Fruit fly (Drosophila melanogaster) whole organism, embryonic: ENCODE data around the gene RfC3.

Experiments used
- ATbp ChIP-seq: fragments of 200-800 bp; sonication (Bioruptor generic); optimal IDR thresholded peaks from 2 replicates; lab custom pipeline; 2017; ENCODE audit warnings: missing biosample characterization, mild to moderate bottlenecking, missing genetic modification characterization, missing genetic modification reagents
- CG10147 ChIP-seq: fragments of 200-800 bp; sonication (Bioruptor generic); optimal IDR thresholded peaks from 2 replicates; lab custom pipeline; 2019; ENCODE audit warnings: missing biosample characterization, mild to moderate bottlenecking, missing genetic modification characterization, moderate library complexity
- CG10565 ChIP-seq: fragments of 200-800 bp; sonication (Bioruptor generic); optimal IDR thresholded peaks from 3 replicates; lab custom pipeline; 2016; ENCODE audit warnings: missing biosample characterization, mild to moderate bottlenecking, missing genetic modification characterization
- CG11093 ChIP-seq: fragments of 200-800 bp; sonication (Bioruptor generic); IDR thresholded peaks from 3 replicates; pipeline ENCODE4 v1.3.6; 2022; ENCODE audit warnings: missing biosample characterization, missing genetic modification characterization
- CG11504 ChIP-seq: fragments of 200-800 bp; sonication (Bioruptor generic); optimal IDR thresholded peaks from 3 replicates; lab custom pipeline; 2019; ENCODE audit warnings: missing biosample characterization, mild to moderate bottlenecking, missing genetic modification characterization, moderate library complexity
- CG11695 ChIP-seq: fragments of 200-800 bp; sonication (Bioruptor generic); IDR thresholded peaks from 3 replicates; pipeline ENCODE4 v1.3.6; 2022; ENCODE audit warnings: missing biosample characterization, missing genetic modification characterization
- CG1233 ChIP-seq: fragments of 200-800 bp; sonication (Bioruptor generic); optimal IDR thresholded peaks from 4 replicates; lab custom pipeline; 2018; ENCODE audit warnings: missing biosample characterization, mild to moderate bottlenecking, missing genetic modification characterization
- CG12659 ChIP-seq: fragments of 200-800 bp; sonication (Bioruptor generic); optimal IDR thresholded peaks from 3 replicates; lab custom pipeline; 2017; ENCODE audit warnings: mild to moderate bottlenecking, missing biosample characterization, missing genetic modification reagents, missing genetic modification characterization
- CG14965 ChIP-seq: fragments of 200-800 bp; sonication (Bioruptor generic); optimal IDR thresholded peaks from 2 replicates; lab custom pipeline; 2016; ENCODE audit warnings: missing biosample characterization, missing genetic modification characterization, borderline replicate concordance
- CG16815 ChIP-seq: fragments of 200-800 bp; sonication (Bioruptor generic); optimal IDR thresholded peaks from 3 replicates; lab custom pipeline; 2017; ENCODE audit warnings: missing biosample characterization, mild to moderate bottlenecking, missing genetic modification characterization
- CG16863 ChIP-seq: fragments of 200-800 bp; sonication (Bioruptor generic); optimal IDR thresholded peaks from 3 replicates; lab custom pipeline; 2016; ENCODE audit warnings: missing biosample characterization, missing genetic modification characterization
- CG33557 ChIP-seq: fragments of 200-800 bp; sonication (Bioruptor generic); optimal IDR thresholded peaks from 2 replicates; lab custom pipeline; 2019; ENCODE audit warnings: missing biosample characterization, mild to moderate bottlenecking, missing genetic modification characterization, moderate library complexity
- CG3407 ChIP-seq: fragments of 200-800 bp; sonication (Bioruptor generic); optimal IDR thresholded peaks from 2 replicates; lab custom pipeline; 2018; ENCODE audit warnings: missing biosample characterization, mild to moderate bottlenecking, missing genetic modification characterization
- CG34376 ChIP-seq: fragments of 200-800 bp; sonication (Bioruptor generic); optimal IDR thresholded peaks from 2 replicates; lab custom pipeline; 2018; ENCODE audit warnings: missing biosample characterization, mild to moderate bottlenecking, missing genetic modification characterization
- CG3995 ChIP-seq: fragments of 200-800 bp; sonication (Bioruptor generic); optimal IDR thresholded peaks from 3 replicates; lab custom pipeline; 2016; ENCODE audit warnings: missing biosample characterization, missing genetic modification characterization
- CG43689 ChIP-seq: fragments of 200-800 bp; sonication (Bioruptor generic); IDR thresholded peaks from 2 replicates; pipeline ENCODE4 v1.3.6; 2022; ENCODE audit warnings: missing biosample characterization, missing genetic modification characterization
- CG7372 ChIP-seq: fragments of 200-800 bp; sonication (Bioruptor generic); IDR thresholded peaks from 2 replicates; pipeline ENCODE4 v1.3.6; 2022; ENCODE audit warnings: missing biosample characterization, missing genetic modification characterization
- CG7745 ChIP-seq: fragments of 200-800 bp; sonication (Bioruptor generic); optimal IDR thresholded peaks from 2 replicates; lab custom pipeline; 2018; ENCODE audit warnings: missing biosample characterization, mild to moderate bottlenecking, missing genetic modification characterization, moderate library complexity
- CG8388 ChIP-seq: fragments of 200-800 bp; sonication (Bioruptor generic); optimal IDR thresholded peaks from 2 replicates; lab custom pipeline; 2019; ENCODE audit warnings: missing biosample characterization, mild to moderate bottlenecking, missing genetic modification characterization, moderate library complexity
- CG9727 ChIP-seq: fragments of 200-800 bp; sonication (Bioruptor generic); optimal IDR thresholded peaks from 3 replicates; lab custom pipeline; 2017; ENCODE audit warnings: missing biosample characterization, mild to moderate bottlenecking, missing genetic modification characterization
- CTCF ChIP-seq: fragments of 200-800 bp; sonication (Bioruptor generic); optimal IDR thresholded peaks from 2 replicates; lab custom pipeline; 2017; ENCODE audit warnings: missing biosample characterization, mild to moderate bottlenecking, missing genetic modification characterization, moderate library complexity
- CkIIα-i1 ChIP-seq: fragments of 200-800 bp; sonication (Bioruptor generic); IDR thresholded peaks from 2 replicates; pipeline ENCODE4 v1.3.6; 2022; ENCODE audit warnings: missing biosample characterization, missing genetic modification characterization
- Dip2 ChIP-seq: fragments of 200-800 bp; sonication (Bioruptor generic); IDR thresholded peaks from 2 replicates; pipeline ENCODE4 v1.3.6; 2022; ENCODE audit warnings: missing biosample characterization, missing genetic modification characterization
- Elba2 ChIP-seq: fragments of 200-800 bp; sonication (Bioruptor generic); optimal IDR thresholded peaks from 3 replicates; lab custom pipeline; 2016; ENCODE audit warnings: missing biosample characterization, missing genetic modification characterization
- HLH3B ChIP-seq: fragments of 200-800 bp; sonication (Bioruptor generic); IDR thresholded peaks from 2 replicates; pipeline ENCODE4 v1.3.6; 2022; ENCODE audit warnings: missing biosample characterization, missing genetic modification characterization
- Hr3 ChIP-seq: fragments of 200-800 bp; sonication (Bioruptor generic); optimal IDR thresholded peaks from 3 replicates; lab custom pipeline; 2016; ENCODE audit warnings: missing biosample characterization, missing genetic modification characterization
- MBD-R2 ChIP-seq: fragments of 200-800 bp; sonication (Bioruptor generic); IDR thresholded peaks from 2 replicates; pipeline ENCODE4 v1.3.6; 2022; ENCODE audit warnings: missing biosample characterization, missing genetic modification characterization
- Mad ChIP-seq: fragments of 200-800 bp; sonication (Bioruptor generic); optimal IDR thresholded peaks from 2 replicates; lab custom pipeline; 2016; ENCODE audit warnings: missing biosample characterization, missing genetic modification characterization
- Med ChIP-seq: fragments of 200-800 bp; sonication (Bioruptor generic); peaks from one replicate; lab custom pipeline; 2016; ENCODE audit warnings: missing biosample characterization, missing genetic modification characterization, mild to moderate bottlenecking, inconsistent platforms, moderate library complexity
- Mes4 ChIP-seq: fragments of 200-800 bp; sonication (Bioruptor generic); optimal IDR thresholded peaks from 2 replicates; lab custom pipeline; 2016; ENCODE audit warnings: missing biosample characterization, missing genetic modification characterization
- NC2β ChIP-seq: fragments of 200-800 bp; sonication (Bioruptor generic); optimal IDR thresholded peaks from 2 replicates; lab custom pipeline; 2016; ENCODE audit warnings: missing biosample characterization, missing genetic modification characterization
- Neu2 ChIP-seq: fragments of 200-800 bp; sonication (Bioruptor generic); optimal IDR thresholded peaks from 3 replicates; lab custom pipeline; 2016; ENCODE audit warnings: missing biosample characterization, missing genetic modification characterization, borderline replicate concordance
- Sox100B ChIP-seq: fragments of 200-800 bp; sonication (Bioruptor generic); optimal IDR thresholded peaks from 3 replicates; lab custom pipeline; 2018; ENCODE audit warnings: missing biosample characterization, mild to moderate bottlenecking, missing genetic modification characterization
- Sox102F ChIP-seq: fragments of 200-800 bp; sonication (Bioruptor generic); optimal IDR thresholded peaks from 2 replicates; lab custom pipeline; 2018; ENCODE audit warnings: missing biosample characterization, mild to moderate bottlenecking, missing genetic modification characterization, moderate library complexity
- TFAM ChIP-seq: fragments of 200-800 bp; sonication (Bioruptor generic); optimal IDR thresholded peaks from 2 replicates; lab custom pipeline; 2017; ENCODE audit warnings: missing biosample characterization, missing genetic modification characterization, inconsistent platforms
- Trl ChIP-seq, 3 experiments: fragments of >200 bp in 2 of 3; fragments of 200-800 bp in 1 of 3; sonication (Bioruptor generic) in 1 of 3; optimal IDR thresholded peaks; 2 replicates in 1 of 3; 3 replicates in 2 of 3; lab custom pipeline; 2016 to 2017; ENCODE audit warnings: missing biosample characterization in 1 of 3, missing genetic modification characterization in 1 of 3
- aop ChIP-seq: fragments of 200-800 bp; sonication (Bioruptor generic); IDR thresholded peaks from 2 replicates; pipeline ENCODE4 v1.3.6; 2022; ENCODE audit warnings: missing biosample characterization, missing genetic modification characterization
- bcd ChIP-seq: fragments of 200-800 bp; sonication (Bioruptor generic); optimal IDR thresholded peaks from 2 replicates; lab custom pipeline; 2017; ENCODE audit warnings: missing biosample characterization, mild to moderate bottlenecking, missing genetic modification characterization
- br ChIP-seq: fragments of >200 bp; optimal IDR thresholded peaks from 2 replicates; lab custom pipeline; 2017
- esg ChIP-seq: fragments of 200-800 bp; sonication (Bioruptor generic); conservative IDR thresholded peaks from 2 replicates; pipeline ENCODE4 v1.3.6; 2022; ENCODE audit warnings: missing biosample characterization, missing genetic modification characterization
- fd3F ChIP-seq: fragments of 200-800 bp; sonication (Bioruptor generic); optimal IDR thresholded peaks from 2 replicates; lab custom pipeline; 2018; ENCODE audit warnings: missing biosample characterization, mild to moderate bottlenecking, missing genetic modification characterization, moderate library complexity
- gcm ChIP-seq: fragments of 200-800 bp; sonication (Bioruptor generic); optimal IDR thresholded peaks from 2 replicates; lab custom pipeline; 2019; ENCODE audit warnings: missing biosample characterization, mild to moderate bottlenecking, missing genetic modification characterization, moderate library complexity
- grau ChIP-seq: fragments of 200-800 bp; optimal IDR thresholded peaks from 3 replicates; lab custom pipeline; 2019; ENCODE audit warnings: missing biosample characterization, mild to moderate bottlenecking, missing genetic modification characterization, moderate library complexity
- knrl ChIP-seq: fragments of 200-800 bp; sonication (Bioruptor generic); IDR thresholded peaks from 3 replicates; pipeline ENCODE4 v1.3.6; 2022; ENCODE audit warnings: missing biosample characterization, missing genetic modification characterization; ENCODE audit not compliant: partially characterized antibody
- lola ChIP-seq, 3 experiments: fragments of >200 bp in 2 of 3; fragments of 200-800 bp in 1 of 3; sonication (Bioruptor generic) in 1 of 3; optimal IDR thresholded peaks; 2 replicates each; lab custom pipeline; 2017 to 2019; ENCODE audit warnings: missing biosample characterization in 3 of 3, missing genetic modification characterization in 3 of 3, mild to moderate bottlenecking in 1 of 3, moderate library complexity in 1 of 3
- pita ChIP-seq: fragments of 200-800 bp; sonication (Bioruptor generic); optimal IDR thresholded peaks from 2 replicates; lab custom pipeline; 2017; ENCODE audit warnings: missing biosample characterization, mild to moderate bottlenecking, missing genetic modification characterization
- shn ChIP-seq: fragments of 200-800 bp; sonication (Bioruptor generic); optimal IDR thresholded peaks from 3 replicates; lab custom pipeline; 2016; ENCODE audit warnings: missing biosample characterization, missing genetic modification characterization
- so ChIP-seq: fragments of 200-800 bp; sonication (Bioruptor generic); IDR thresholded peaks from 3 replicates; pipeline ENCODE4 v1.3.6; 2022; ENCODE audit warnings: missing biosample characterization, missing genetic modification characterization
- sqz ChIP-seq: fragments of 200-800 bp; sonication (Bioruptor generic); optimal IDR thresholded peaks from 3 replicates; lab custom pipeline; 2018; ENCODE audit warnings: missing biosample characterization, mild to moderate bottlenecking, missing genetic modification characterization
- toy ChIP-seq: fragments of 200-800 bp; sonication (Bioruptor generic); IDR thresholded peaks from 2 replicates; pipeline ENCODE4 v1.3.6; 2022; ENCODE audit warnings: missing biosample characterization, missing genetic modification characterization
- vvl ChIP-seq: fragments of 200-800 bp; sonication (Bioruptor generic); IDR thresholded peaks from 2 replicates; pipeline ENCODE4 v1.3.6; 2022; ENCODE audit warnings: missing biosample characterization, missing genetic modification characterization

RfC3 gene

DNA sequence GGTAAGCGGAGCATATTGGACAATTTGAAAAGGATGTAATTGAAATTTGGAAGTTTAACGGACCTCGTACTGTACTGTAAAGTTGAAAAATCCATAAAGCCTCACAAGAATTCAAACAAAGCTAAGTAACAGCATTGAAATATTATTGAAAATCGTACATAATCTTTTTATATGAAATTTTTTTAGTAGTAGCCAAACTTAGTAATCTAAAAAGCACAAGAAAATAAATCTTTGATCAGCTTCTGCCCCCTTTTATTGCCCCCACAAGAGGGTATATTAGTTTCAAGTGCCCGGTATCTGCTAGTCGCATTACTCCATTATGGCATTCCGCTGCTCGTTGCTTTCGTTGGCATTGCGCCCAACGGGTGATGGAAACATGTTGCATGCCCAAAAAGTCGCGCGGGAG lies 47.9 kb downstream of the RfC3 start (continued):
- no peak for TF ChIP-seq CG34376 (GFP tag; lab: Kevin White, UChicago)
- TF ChIP-seq CG10565 (GFP tag; lab: Kevin White, UChicago): no peak
- no peak for TF ChIP-seq CG3995 (GFP tag; lab: Kevin White, UChicago)
- TF ChIP-seq CTCF (GFP tag; lab: Kevin White, UChicago): peak; percentile 17
- peak in 1 of 3 experiments; percentile 74 for TF ChIP-seq lola (GFP tag; optimal IDR thresholded peaks at IDR 0.05; lab: Kevin White, UChicago)
- TF ChIP-seq CG43689: no peak
- TF ChIP-seq CG11695: peak; percentile 54; the same call in 2 of the 3 replicates
- peak; percentile 82 for TF ChIP-seq CG11504 (tag; lab: Kevin White, UChicago)
- TF ChIP-seq bcd (GFP tag; lab: Kevin White, UChicago): peak; percentile 78
- peak; percentile 36 for TF ChIP-seq CG1233 (GFP tag; lab: Kevin White, UChicago)
- TF ChIP-seq shn (GFP tag; lab: Kevin White, UChicago): no peak
- peak; percentile 52 for TF ChIP-seq grau (tag; lab: Kevin White, UChicago)
- TF ChIP-seq CG7745 (tag; lab: Kevin White, UChicago): no peak
- peak; percentile 33 for TF ChIP-seq CG3407 (GFP tag; lab: Kevin White, UChicago)
- TF ChIP-seq Elba2 (GFP tag; lab: Kevin White, UChicago): no peak
- no peak for TF ChIP-seq CG7372 (GFP tag; lab: Robert Waterston, UW)
- TF ChIP-seq Mad (GFP tag; lab: Kevin White, UChicago): no peak
- peak; percentile 84 for TF ChIP-seq Med (GFP tag; lab: Kevin White, UChicago)
- TF ChIP-seq Neu2 (GFP tag; lab: Kevin White, UChicago): no peak
- peak; percentile 12 for TF ChIP-seq CG33557 (GFP tag; lab: Kevin White, UChicago)
- peak; percentile 28 for TF ChIP-seq Mes4 (GFP tag; lab: Kevin White, UChicago)
- TF ChIP-seq so (GFP tag; lab: Robert Waterston, UW): 0 out of 3 replicates have a peak, but pooled peaks have one; percentile 11
- TF ChIP-seq ATbp (GFP tag; lab: Kevin White, UChicago): peak; percentile 45
- TF ChIP-seq CG12659: peak; percentile 57
- no peak for TF ChIP-seq Trl (optimal IDR thresholded peaks at IDR 0.05; lab: Kevin White, UChicago)
- peak; percentile 55 for TF ChIP-seq Trl (GFP tag; optimal IDR thresholded peaks at IDR 0.05; lab: Kevin White, UChicago)
- peak; percentile 82 for TF ChIP-seq Sox100B (GFP tag; lab: Kevin White, UChicago)
- TF ChIP-seq esg (GFP tag; lab: Robert Waterston, UW): no peak; the same call in 1 of the 2 replicates
- no peak for TF ChIP-seq gcm (GFP tag; lab: Kevin White, UChicago)
- TF ChIP-seq NC2β (GFP tag; lab: Kevin White, UChicago): peak; percentile 6
- TF ChIP-seq pita (GFP tag; lab: Kevin White, UChicago): no peak
- TF ChIP-seq Sox102F (GFP tag; lab: Kevin White, UChicago): peak; percentile 66
- TF ChIP-seq sqz: peak; percentile 19
- no peak for TF ChIP-seq aop (GFP tag; lab: Robert Waterston, UW)
- TF ChIP-seq CG16815 (GFP tag; lab: Kevin White, UChicago): peak; percentile 57
- TF ChIP-seq Hr3 (GFP tag; lab: Kevin White, UChicago): peak; percentile 63
- no peak for TF ChIP-seq br
- no peak for TF ChIP-seq toy (GFP tag; lab: Robert Waterston, UW)
- no peak; the same call in 1 of the 2 replicates for TF ChIP-seq vvl (GFP tag; lab: Robert Waterston, UW)
- TF ChIP-seq CG11093 (GFP tag; lab: Robert Waterston, UW): peak; percentile 63; the same call in 1 of the 3 replicates
- no peak for TF ChIP-seq CkIIα-i1 (GFP tag; lab: Robert Waterston, UW)
- no peak for TF ChIP-seq MBD-R2
- peak; percentile 29 for TF ChIP-seq CG14965 (GFP tag; lab: Kevin White, UChicago)
- peak; percentile 65 for TF ChIP-seq CG8388 (GFP tag; lab: Kevin White, UChicago)
- TF ChIP-seq HLH3B (GFP tag; lab: Robert Waterston, UW): 0 out of 2 replicates have a peak, but pooled peaks have one; percentile 15
- TF ChIP-seq CG10147: peak; percentile 2
- peak; percentile 36 for TF ChIP-seq TFAM
- peak; percentile 2 for TF ChIP-seq fd3F (GFP tag; lab: Kevin White, UChicago)
- TF ChIP-seq Dip2: no peak
- peak; percentile 72 for TF ChIP-seq CG9727 (GFP tag; lab: Kevin White, UChicago)
- peak; percentile 57 for TF ChIP-seq CG16863 (GFP tag; lab: Kevin White, UChicago)
- TF ChIP-seq knrl (GFP tag; lab: Robert Waterston, UW): no peak
